Worm (Caenorhabditis elegans) whole organism, L4 larva: Measurements from ENCODE around the gene B0222.11.

Experiments used
- R02D3.7 ChIP-seq: fragments of 150-350 bp; sonication (generic microtip); optimal IDR thresholded peaks from 3 replicates; lab custom pipeline; 2014; ENCODE audit warnings: missing biosample characterization, missing genetic modification characterization
- T26A8.4 ChIP-seq: fragments of 200-800 bp; sonication (Bioruptor generic); IDR thresholded peaks from 2 replicates; pipeline ENCODE4 v1.3.6; 2022; ENCODE audit warnings: missing genetic modification characterization, missing compliant biosample characterization
- Y48G9A.11 ChIP-seq: fragments of 200-800 bp; sonication (Bioruptor generic); IDR thresholded peaks from 2 replicates; pipeline ENCODE4 v1.3.6; 2022; ENCODE audit warnings: missing genetic modification reagents, missing genetic modification characterization, missing compliant biosample characterization
- Y5F2A.4 ChIP-seq: fragments of 200-800 bp; sonication (Bioruptor generic); optimal IDR thresholded peaks from 2 replicates; lab custom pipeline; 2018; ENCODE audit warnings: mild to moderate bottlenecking, missing genetic modification characterization, missing compliant biosample characterization
- ZK337.2 ChIP-seq: fragments of 200-800 bp; sonication (Bioruptor generic); IDR thresholded peaks from 2 replicates; pipeline ENCODE4 v1.3.6; 2022; ENCODE audit warnings: missing genetic modification reagents, missing genetic modification characterization, missing compliant biosample characterization
- ZK546.5 ChIP-seq, 2 experiments: sonication (generic microtip); optimal IDR thresholded peaks; 2 replicates each; lab custom pipeline; 2017; ENCODE audit warnings: missing biosample characterization in 2 of 2, missing genetic modification characterization in 2 of 2
- aha-1 ChIP-seq: fragments of 150-350 bp; peaks from one replicate; lab custom pipeline; 2014; ENCODE audit warnings: missing biosample characterization, missing genetic modification characterization
- ama-1 ChIP-seq: fragments of 150-350 bp; optimal IDR thresholded peaks from 2 replicates; lab custom pipeline; 2014; ENCODE audit warnings: inconsistent platforms, mixed read lengths
- ceh-44 ChIP-seq: fragments of 200-800 bp; sonication (Bioruptor generic); IDR thresholded peaks from 2 replicates; pipeline ENCODE4 v1.3.6; 2022; ENCODE audit warnings: missing genetic modification reagents, missing genetic modification characterization, missing compliant biosample characterization
- ces-1 ChIP-seq: fragments of 150-350 bp; sonication (generic microtip); optimal IDR thresholded peaks from 4 replicates; lab custom pipeline; 2014; ENCODE audit warnings: missing biosample characterization, missing genetic modification reagents, missing genetic modification characterization
- cey-2 ChIP-seq: sonication (generic microtip); optimal IDR thresholded peaks from 3 replicates; lab custom pipeline; 2017; ENCODE audit warnings: missing genetic modification characterization, mild to moderate bottlenecking, missing compliant biosample characterization, antibody characterized with exemption, borderline replicate concordance; ENCODE audit not compliant: insufficient read depth
- dmd-8 ChIP-seq: fragments of 200-800 bp; sonication (Bioruptor generic); IDR thresholded peaks from 2 replicates; pipeline ENCODE4 v1.3.6; 2022; ENCODE audit warnings: missing genetic modification characterization, missing compliant biosample characterization
- egl-27 ChIP-seq: sonication (generic microtip); optimal IDR thresholded peaks from 3 replicates; lab custom pipeline; 2017; ENCODE audit warnings: missing biosample characterization, missing genetic modification reagents, missing genetic modification characterization
- fos-1 ChIP-seq: fragments of 150-350 bp; optimal IDR thresholded peaks from 2 replicates; lab custom pipeline; 2014; ENCODE audit warnings: missing biosample characterization, missing genetic modification characterization
- hif-1 ChIP-seq, 2 experiments: sonication (generic microtip); optimal IDR thresholded peaks; 2 replicates each; lab custom pipeline; 2016 to 2017; ENCODE audit warnings: missing compliant biosample characterization in 2 of 2, missing genetic modification characterization in 2 of 2, missing genetic modification reagents in 2 of 2, missing genotype in 2 of 2, mild to moderate bottlenecking in 1 of 2
- hlh-11 ChIP-seq: fragments of 200-800 bp; sonication (Bioruptor generic); optimal IDR thresholded peaks from 2 replicates; lab custom pipeline; 2018; ENCODE audit warnings: mild to moderate bottlenecking, missing genetic modification characterization, missing compliant biosample characterization
- hmg-1.1 ChIP-seq: fragments of 200-800 bp; sonication (Bioruptor generic); IDR thresholded peaks from 2 replicates; pipeline ENCODE4 v1.3.6; 2022; ENCODE audit warnings: missing genetic modification reagents, missing genetic modification characterization, missing compliant biosample characterization
- lin-1 ChIP-seq: fragments of 200-800 bp; sonication (Bioruptor generic); IDR thresholded peaks from 2 replicates; pipeline ENCODE4 v1.3.6; 2022; ENCODE audit warnings: missing genetic modification reagents, missing genetic modification characterization, missing compliant biosample characterization
- lir-3 ChIP-seq: sonication (generic microtip); optimal IDR thresholded peaks from 2 replicates; lab custom pipeline; 2016; ENCODE audit warnings: mild to moderate bottlenecking, missing genetic modification characterization, missing compliant biosample characterization
- lsy-2 ChIP-seq, 2 experiments: fragments of 150-350 bp in 1 of 2; sonication (generic microtip) in 1 of 2; optimal IDR thresholded peaks; 2 replicates each; lab custom pipeline; 2014 to 2017; ENCODE audit warnings: missing biosample characterization in 2 of 2, missing genetic modification characterization in 2 of 2
- madf-9 ChIP-seq: fragments of 200-800 bp; sonication (Bioruptor generic); conservative IDR thresholded peaks from 2 replicates; pipeline ENCODE4 v1.3.6; 2022; ENCODE audit warnings: missing genetic modification reagents, missing genetic modification characterization, missing compliant biosample characterization
- mdl-1 ChIP-seq, 2 experiments: fragments of 150-350 bp in 1 of 2; sonication (generic microtip) in 1 of 2; optimal IDR thresholded peaks; 2 replicates each; lab custom pipeline; 2014 to 2017; ENCODE audit warnings: missing biosample characterization in 2 of 2, missing genetic modification characterization in 2 of 2
- mep-1 ChIP-seq: fragments of 150-350 bp; sonication (generic microtip); optimal IDR thresholded peaks from 3 replicates; lab custom pipeline; 2014; ENCODE audit warnings: missing biosample characterization, missing genetic modification characterization
- mes-2 ChIP-seq: sonication (generic microtip); optimal IDR thresholded peaks from 2 replicates; lab custom pipeline; 2016; ENCODE audit warnings: missing genotype, mild to moderate bottlenecking, missing genetic modification characterization, missing compliant biosample characterization; ENCODE audit not compliant: poor library complexity, severe bottlenecking
- mxl-2 ChIP-seq: fragments of 200-800 bp; sonication (Bioruptor generic); conservative IDR thresholded peaks from 2 replicates; pipeline ENCODE4 v1.3.6; 2022; ENCODE audit warnings: missing genetic modification reagents, missing genetic modification characterization, missing compliant biosample characterization
- nhr-10 ChIP-seq: fragments of 150-350 bp; optimal IDR thresholded peaks from 2 replicates; lab custom pipeline; 2014; ENCODE audit warnings: missing biosample characterization, missing genetic modification characterization
- nhr-102 ChIP-seq: sonication (generic microtip); optimal IDR thresholded peaks from 2 replicates; lab custom pipeline; 2016; ENCODE audit warnings: mild to moderate bottlenecking, missing genetic modification characterization, moderate library complexity, missing compliant biosample characterization
- nhr-111 ChIP-seq: fragments of 200-800 bp; sonication (Bioruptor generic); optimal IDR thresholded peaks from 2 replicates; lab custom pipeline; 2018; ENCODE audit warnings: mild to moderate bottlenecking, missing genetic modification characterization, missing compliant biosample characterization
- nhr-25 ChIP-seq: sonication (generic microtip); optimal IDR thresholded peaks from 2 replicates; lab custom pipeline; 2017; ENCODE audit warnings: missing genetic modification characterization, mild to moderate bottlenecking, missing compliant biosample characterization, antibody characterized with exemption, moderate library complexity, borderline replicate concordance; ENCODE audit not compliant: insufficient read depth
- nhr-28 ChIP-seq: fragments of 150-350 bp; optimal IDR thresholded peaks from 2 replicates; lab custom pipeline; 2014; ENCODE audit warnings: missing biosample characterization, missing genetic modification characterization
- nhr-42 ChIP-seq: fragments of 200-800 bp; sonication (Bioruptor generic); IDR thresholded peaks from 2 replicates; pipeline ENCODE4 v1.3.6; 2022; ENCODE audit warnings: missing genetic modification characterization, missing compliant biosample characterization
- nhr-76 ChIP-seq: fragments of 150-350 bp; optimal IDR thresholded peaks from 2 replicates; lab custom pipeline; 2014; ENCODE audit warnings: missing biosample characterization, missing genetic modification characterization
- pha-4 ChIP-seq, 2 experiments: fragments of 150-350 bp in 1 of 2; fragments of 200-800 bp in 1 of 2; sonication (Bioruptor generic) in 1 of 2; IDR thresholded peaks in 1 of 2; optimal IDR thresholded peaks in 1 of 2; 2 replicates each; pipeline versions ENCODE4 v1.3.6 to Lab custom; 2014 to 2022; ENCODE audit warnings: missing genetic modification characterization in 2 of 2, missing genetic modification reagents in 2 of 2, missing biosample characterization in 1 of 2, missing compliant biosample characterization in 1 of 2
- php-3 ChIP-seq: fragments of 200-800 bp; sonication (Bioruptor generic); IDR thresholded peaks from 2 replicates; pipeline ENCODE4 v1.3.6; 2022; ENCODE audit warnings: missing genetic modification reagents, missing genetic modification characterization, missing compliant biosample characterization
- pqm-1 ChIP-seq: sonication (generic microtip); optimal IDR thresholded peaks from 2 replicates; lab custom pipeline; 2017; ENCODE audit warnings: missing biosample characterization, missing genetic modification characterization
- snpc-1.2 ChIP-seq: fragments of 200-800 bp; sonication (Bioruptor generic); IDR thresholded peaks from 2 replicates; pipeline ENCODE4 v1.3.6; 2022; ENCODE audit warnings: missing genetic modification reagents, missing genetic modification characterization, missing compliant biosample characterization
- tag-97 ChIP-seq: fragments of 200-800 bp; sonication (Bioruptor generic); IDR thresholded peaks from 2 replicates; pipeline ENCODE4 v1.3.6; 2022; ENCODE audit warnings: missing genetic modification characterization, missing compliant biosample characterization
- unc-62 ChIP-seq, 3 experiments: fragments of 150-350 bp in 1 of 3; sonication (generic microtip); optimal IDR thresholded peaks in 2 of 3; peaks in 1 of 3; 1 replicate in 1 of 3; 2 replicates in 2 of 3; lab custom pipeline; 2014 to 2017; ENCODE audit warnings: missing biosample characterization in 3 of 3, missing genetic modification characterization in 3 of 3, missing genetic modification reagents in 3 of 3, missing genotype in 1 of 3
- vab-7 ChIP-seq: fragments of 200-800 bp; sonication (Bioruptor generic); IDR thresholded peaks from 2 replicates; pipeline ENCODE4 v1.3.6; 2022; ENCODE audit warnings: missing genetic modification reagents, missing genetic modification characterization, missing compliant biosample characterization
- zfp-3 ChIP-seq: fragments of 200-800 bp; sonication (Bioruptor generic); conservative IDR thresholded peaks from 2 replicates; pipeline ENCODE4 v1.3.6; 2022; ENCODE audit warnings: missing genetic modification reagents, missing genetic modification characterization, missing compliant biosample characterization
- zip-2 ChIP-seq: fragments of 150-350 bp; optimal IDR thresholded peaks from 2 replicates; lab custom pipeline; 2014; ENCODE audit warnings: missing biosample characterization, missing genetic modification characterization

The B0222.11 gene

DNA sequence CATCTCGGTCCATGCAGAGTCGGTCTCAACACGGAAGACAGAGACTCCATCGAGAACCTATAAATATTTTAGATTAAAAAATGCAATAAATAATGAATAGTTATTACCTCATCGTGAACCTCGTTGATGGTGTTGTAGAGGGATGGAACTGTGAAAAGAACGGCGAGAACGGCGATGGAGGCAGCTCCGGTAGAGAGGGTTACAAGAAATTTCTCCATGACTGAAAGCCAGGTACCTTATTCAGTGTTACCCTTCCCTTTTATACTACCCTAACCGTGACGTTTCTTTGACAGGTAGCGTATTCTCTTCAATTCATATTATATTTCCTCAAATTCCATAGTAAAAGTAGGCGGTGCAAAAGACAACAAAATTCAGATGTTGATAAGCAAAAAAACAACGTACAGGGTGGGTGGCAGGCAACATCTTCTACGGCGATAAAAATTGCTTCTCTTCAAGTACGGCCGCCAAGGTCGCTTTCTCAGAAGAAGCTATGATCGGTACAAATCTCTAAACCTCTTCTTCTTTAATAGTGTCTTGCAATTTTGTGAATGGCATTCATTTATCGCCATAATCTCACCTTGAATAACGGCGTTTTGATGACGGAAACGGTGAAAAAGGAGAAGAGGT is 2.8 kb downstream of the B0222.11 start, which contains the start of gene col-10:
TSS of gene col-10 (minus strand) at position 235 of the 627 bp plus-strand sequence.
- TF ChIP-seq mep-1: peak; percentile 3
- no peak for TF ChIP-seq lin-1 (GFP tag; lab: Robert Waterston, UW)
- TF ChIP-seq ama-1 (lab: Kevin White, UChicago): peak; percentile 95
- no peak for TF ChIP-seq hif-1 (tag; optimal IDR thresholded peaks at IDR 0.05; lab: Kevin White, UChicago)
- no peak for TF ChIP-seq hmg-1.1 (GFP tag; lab: Robert Waterston, UW)
- peak; percentile 76 for TF ChIP-seq nhr-25 (tag; lab: Kevin White, UChicago)
- TF ChIP-seq ZK546.5 (tag; optimal IDR thresholded peaks at IDR 0.05; lab: Kevin White, UChicago): no peak
- peak in 1 of 2 experiments; percentile 66 for TF ChIP-seq unc-62 (GFP tag; optimal IDR thresholded peaks at IDR 0.05 in 1 of 2; lab: Kevin White, UChicago)
- no peak for TF ChIP-seq unc-62 (tag; optimal IDR thresholded peaks at IDR 0.05; lab: Kevin White, UChicago)
- peak; percentile 35; the same call in 1 of the 2 replicates for TF ChIP-seq snpc-1.2 (GFP tag; lab: Robert Waterston, UW)
- TF ChIP-seq Y5F2A.4: no peak
- TF ChIP-seq Y48G9A.11: no peak
- no peak for TF ChIP-seq zfp-3 (GFP tag; lab: Robert Waterston, UW)
- TF ChIP-seq ZK337.2 (GFP tag; lab: Robert Waterston, UW): no peak
- 0 out of 2 replicates have a peak, but pooled peaks have one; percentile 33 for TF ChIP-seq T26A8.4 (GFP tag; lab: Robert Waterston, UW)
- peak; percentile 6 for TF ChIP-seq hlh-11 (tag; lab: Kevin White, UChicago)
- 0 out of 2 replicates have a peak, but pooled peaks have one; percentile 18 for TF ChIP-seq nhr-42 (GFP tag; lab: Robert Waterston, UW)
- TF ChIP-seq nhr-28 (tag; lab: Kevin White, UChicago): peak; percentile 41
- no peak for TF ChIP-seq lir-3 (tag; lab: Kevin White, UChicago)

DNA sequence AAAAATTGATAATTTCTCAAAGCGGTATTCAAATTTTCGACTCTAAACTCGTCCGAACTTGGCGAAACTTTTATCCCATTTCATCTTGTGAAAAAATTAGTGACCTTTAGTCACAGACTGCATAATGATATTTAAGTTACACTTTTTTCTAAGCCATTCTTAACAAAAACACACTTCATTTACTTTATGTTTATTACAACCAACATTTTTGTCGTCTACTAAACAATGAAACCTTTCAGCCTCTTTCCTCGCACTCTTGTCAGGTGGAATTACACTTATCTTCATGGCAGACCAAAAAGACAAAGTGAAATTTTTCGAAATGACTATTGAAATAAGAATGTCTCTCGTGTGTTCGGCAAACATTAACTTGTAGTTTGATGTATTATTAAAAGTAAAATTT is 4.1 kb downstream of the B0222.11 start:
- no peak for TF ChIP-seq nhr-111 (GFP tag; lab: Kevin White, UChicago)
- no peak for TF ChIP-seq nhr-10 (tag; lab: Kevin White, UChicago)
- no peak for TF ChIP-seq mdl-1 (tag; optimal IDR thresholded peaks at IDR 0.05; lab: Kevin White, UChicago)
- TF ChIP-seq ces-1 (GFP tag; lab: Kevin White, UChicago): no peak
- no peak for TF ChIP-seq nhr-102
- TF ChIP-seq nhr-42 (GFP tag; lab: Robert Waterston, UW): no peak
- no peak for TF ChIP-seq egl-27 (tag; lab: Kevin White, UChicago)
- no peak for TF ChIP-seq dmd-8 (GFP tag; lab: Robert Waterston, UW)
- no peak for TF ChIP-seq php-3 (GFP tag; lab: Robert Waterston, UW)
- TF ChIP-seq mes-2 (tag; lab: Kevin White, UChicago): peak; percentile 35
- TF ChIP-seq pha-4 (GFP tag; IDR thresholded peaks at IDR 0.05; lab: Robert Waterston, UW): no peak
- TF ChIP-seq pha-4 (tag; optimal IDR thresholded peaks at IDR 0.05; lab: Kevin White, UChicago): no peak
- TF ChIP-seq T26A8.4 (GFP tag; lab: Robert Waterston, UW): 0 out of 2 replicates have a peak, but pooled peaks have one; percentile 52
- no peak for TF ChIP-seq R02D3.7 (tag; lab: Kevin White, UChicago)
- no peak for TF ChIP-seq lin-1 (GFP tag; lab: Robert Waterston, UW)
- no peak for TF ChIP-seq zip-2 (tag; lab: Kevin White, UChicago)
- TF ChIP-seq lsy-2 (tag; optimal IDR thresholded peaks at IDR 0.05; lab: Kevin White, UChicago): no peak
- TF ChIP-seq ceh-44 (GFP tag; lab: Robert Waterston, UW): no peak
- TF ChIP-seq unc-62 (GFP tag; optimal IDR thresholded peaks at IDR 0.05 in 1 of 2; lab: Kevin White, UChicago): peak in 1 of 2 experiments; percentile 24
- TF ChIP-seq unc-62 (tag; optimal IDR thresholded peaks at IDR 0.05; lab: Kevin White, UChicago): no peak
- TF ChIP-seq ZK546.5 (tag; optimal IDR thresholded peaks at IDR 0.05; lab: Kevin White, UChicago): no peak
- no peak for TF ChIP-seq nhr-76 (tag; lab: Kevin White, UChicago)
- no peak for TF ChIP-seq vab-7
- TF ChIP-seq mep-1: peak; percentile 39
- no peak for TF ChIP-seq mxl-2 (GFP tag; lab: Robert Waterston, UW)
- no peak for TF ChIP-seq aha-1
- TF ChIP-seq tag-97 (GFP tag; lab: Robert Waterston, UW): no peak
- TF ChIP-seq fos-1: no peak
- TF ChIP-seq cey-2 (tag; lab: Kevin White, UChicago): no peak
- peak; percentile 98 for TF ChIP-seq ama-1 (lab: Kevin White, UChicago)
- no peak for TF ChIP-seq madf-9
- no peak for TF ChIP-seq pqm-1
